Worm (Caenorhabditis elegans): ENCODE data around the gene K05F1.10.

DNA sequence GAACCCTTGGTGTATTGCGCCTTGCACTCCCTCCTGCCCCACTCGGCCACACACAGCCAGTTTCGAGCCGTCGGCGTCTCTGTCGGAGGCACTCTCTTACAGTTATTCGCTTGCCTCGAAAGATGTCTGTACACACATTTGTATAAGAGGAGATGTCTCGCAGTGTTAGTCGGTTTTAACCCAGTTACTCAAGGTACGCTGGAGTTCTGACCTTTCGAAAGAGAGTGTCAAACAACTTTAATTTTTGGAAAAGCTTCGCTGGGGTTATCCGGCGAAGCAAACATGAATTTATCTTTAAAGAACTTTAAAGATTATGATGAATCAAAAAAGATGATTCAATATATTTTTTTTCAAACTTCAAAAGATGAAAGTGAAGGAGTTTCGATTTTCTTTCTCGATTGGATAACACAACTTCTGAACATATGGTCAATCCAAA, 39.4 kb upstream of the K05F1.10 start:
- TF ChIP-seq elt-1 (tag; optimal IDR thresholded peaks at IDR 0.05; ENCODE audit: borderline replicate concordance, insufficient read depth): peak; percentile 57
- peak; percentile 97 for TF ChIP-seq pha-4 (tag; optimal IDR thresholded peaks at IDR 0.05)
- TF ChIP-seq ztf-11 (tag; optimal IDR thresholded peaks at IDR 0.05): peak; percentile 80

All from whole organism, mixed stage, embryonic.